Fruit fly (Drosophila melanogaster): ENCODE results near the gene CG11837.

DNA sequence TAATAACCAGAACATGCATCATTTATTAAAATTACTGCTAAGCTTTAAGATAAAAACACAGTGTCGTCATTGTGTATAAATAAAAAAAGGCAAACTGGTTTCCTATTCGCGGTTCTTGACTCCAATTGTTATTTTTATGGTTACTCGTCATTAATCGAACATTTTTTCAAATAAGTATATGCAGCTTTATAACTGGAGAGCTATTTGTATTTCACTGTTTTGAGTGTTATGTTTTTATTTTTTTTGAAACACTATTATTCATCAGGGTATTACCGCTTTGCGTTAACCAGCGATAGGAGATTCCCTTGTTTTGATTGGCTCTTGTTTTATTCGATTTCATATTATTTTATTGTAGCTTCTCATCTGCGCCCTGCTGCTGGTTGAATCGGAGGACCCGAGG, 38.1 kb upstream of the CG11837 start:
- no peak for TF ChIP-seq CG5204 (GFP tag; optimal IDR thresholded peaks at IDR 0.05)
- TF ChIP-seq toe (GFP tag; optimal IDR thresholded peaks at IDR 0.05) = no peak
- TF ChIP-seq cnc (optimal IDR thresholded peaks at IDR 0.05) = no peak
- no peak for TF ChIP-seq kay (GFP tag; ENCODE audit: borderline replicate concordance)
- no peak for TF ChIP-seq CG12768 (GFP tag; optimal IDR thresholded peaks at IDR 0.05)
